Fruit fly (Drosophila melanogaster) whole organism, wandering third instar larva: ENCODE measurements around the gene CG42540.

Source experiments
- Abd-B ChIP-seq: fragments of >200 bp; optimal IDR thresholded peaks from 2 replicates; lab custom pipeline; 2017; ENCODE audit warnings: missing biosample characterization, missing genetic modification characterization
- sv ChIP-seq: fragments of 200-800 bp; sonication (Bioruptor generic); optimal IDR thresholded peaks from 3 replicates; lab custom pipeline; 2016; ENCODE audit warnings: missing biosample characterization, missing genetic modification characterization

DNA sequence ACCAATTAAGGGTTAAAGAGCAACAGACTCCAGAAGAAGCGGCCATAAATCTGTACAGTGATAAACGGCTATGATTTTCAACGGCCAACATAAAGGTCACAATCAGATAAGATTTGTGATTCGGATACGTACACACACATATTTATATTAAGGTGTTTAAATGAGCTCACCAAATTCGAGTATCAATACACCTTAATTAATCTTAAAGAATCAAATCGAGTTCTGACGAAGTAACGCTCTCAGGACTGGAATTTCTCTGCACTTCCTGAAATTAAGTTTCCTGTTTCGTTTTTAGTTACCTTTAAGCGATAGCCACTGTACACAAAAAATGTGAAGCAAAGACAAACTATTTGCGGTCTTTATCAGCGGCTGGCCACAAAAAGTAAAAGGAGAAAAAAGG lies 68.0 kb downstream of the CG42540 start:
- TF ChIP-seq sv (no peak), Abd-B (GFP tag; lab: Kevin White, UChicago) (no peak)
